Worm (Caenorhabditis elegans) whole organism, L4 larva: ENCODE data around the gene B0507.7.

Experiments used
- D1046.2 ChIP-seq: fragments of 200-800 bp; sonication (Bioruptor generic); IDR thresholded peaks from 2 replicates; pipeline ENCODE4 v1.3.6; 2022; ENCODE audit warnings: missing genetic modification characterization, missing compliant biosample characterization
- F10B5.3 ChIP-seq: sonication (generic microtip); optimal IDR thresholded peaks from 2 replicates; lab custom pipeline; 2016; ENCODE audit warnings: mild to moderate bottlenecking, missing genetic modification characterization, missing compliant biosample characterization
- F37D6.2 ChIP-seq: sonication (generic microtip); optimal IDR thresholded peaks from 2 replicates; lab custom pipeline; 2016; ENCODE audit warnings: mild to moderate bottlenecking, missing genetic modification characterization, missing compliant biosample characterization
- T20F7.1 ChIP-seq: fragments of 200-800 bp; sonication (Bioruptor generic); optimal IDR thresholded peaks from 2 replicates; lab custom pipeline; 2018; ENCODE audit warnings: mild to moderate bottlenecking, missing genetic modification characterization, missing compliant biosample characterization
- Y48G9A.11 ChIP-seq: fragments of 200-800 bp; sonication (Bioruptor generic); IDR thresholded peaks from 2 replicates; pipeline ENCODE4 v1.3.6; 2022; ENCODE audit warnings: missing genetic modification reagents, missing genetic modification characterization, missing compliant biosample characterization
- aly-2 ChIP-seq: sonication (generic microtip); optimal IDR thresholded peaks from 2 replicates; lab custom pipeline; 2018; ENCODE audit warnings: missing biosample characterization, missing genetic modification characterization
- ama-1 ChIP-seq: fragments of 150-350 bp; optimal IDR thresholded peaks from 2 replicates; lab custom pipeline; 2014; ENCODE audit warnings: inconsistent platforms, mixed read lengths
- arid-1 ChIP-seq: fragments of 200-800 bp; sonication (Bioruptor generic); conservative IDR thresholded peaks from 2 replicates; pipeline ENCODE4 v1.3.6; 2022; ENCODE audit warnings: missing genetic modification reagents, missing genetic modification characterization, missing compliant biosample characterization
- ceh-20 ChIP-seq: fragments of 200-800 bp; sonication (Bioruptor generic); IDR thresholded peaks from 2 replicates; pipeline ENCODE4 v1.3.6; 2022; ENCODE audit warnings: missing genetic modification reagents, missing genetic modification characterization, missing compliant biosample characterization
- ceh-28 ChIP-seq: fragments of 150-350 bp; optimal IDR thresholded peaks from 2 replicates; lab custom pipeline; 2014; ENCODE audit warnings: missing biosample characterization, missing genetic modification reagents, missing genetic modification characterization
- ceh-62 ChIP-seq: sonication (generic microtip); optimal IDR thresholded peaks from 2 replicates; lab custom pipeline; 2017; ENCODE audit warnings: missing biosample characterization, missing genetic modification characterization
- ceh-82 ChIP-seq: sonication (generic microtip); optimal IDR thresholded peaks from 2 replicates; lab custom pipeline; 2017; ENCODE audit warnings: missing biosample characterization, missing genetic modification characterization
- ces-1 ChIP-seq: fragments of 150-350 bp; sonication (generic microtip); optimal IDR thresholded peaks from 4 replicates; lab custom pipeline; 2014; ENCODE audit warnings: missing biosample characterization, missing genetic modification reagents, missing genetic modification characterization
- ctbp-1 ChIP-seq: fragments of 200-800 bp; sonication (Bioruptor generic); IDR thresholded peaks from 2 replicates; pipeline ENCODE4 v1.3.6; 2022; ENCODE audit warnings: missing genetic modification reagents, missing genetic modification characterization, missing compliant biosample characterization
- daf-19 ChIP-seq: fragments of 200-800 bp; sonication (Bioruptor generic); conservative IDR thresholded peaks from 2 replicates; pipeline ENCODE4 v1.3.6; 2022; ENCODE audit warnings: missing genetic modification characterization, missing compliant biosample characterization
- daf-8 ChIP-seq: fragments of 200-800 bp; sonication (Bioruptor generic); IDR thresholded peaks from 2 replicates; pipeline ENCODE4 v1.3.6; 2022; ENCODE audit warnings: missing genetic modification characterization, missing compliant biosample characterization
- dmd-6 ChIP-seq: fragments of 200-800 bp; sonication (Bioruptor generic); IDR thresholded peaks from 2 replicates; pipeline ENCODE4 v1.3.6; 2022; ENCODE audit warnings: missing genetic modification reagents, missing genetic modification characterization, missing compliant biosample characterization
- dmd-8 ChIP-seq: fragments of 200-800 bp; sonication (Bioruptor generic); IDR thresholded peaks from 2 replicates; pipeline ENCODE4 v1.3.6; 2022; ENCODE audit warnings: missing genetic modification characterization, missing compliant biosample characterization
- dmd-9 ChIP-seq: fragments of 200-800 bp; sonication (Bioruptor generic); IDR thresholded peaks from 2 replicates; pipeline ENCODE4 v1.3.6; 2022; ENCODE audit warnings: missing genetic modification reagents, missing genetic modification characterization, missing compliant biosample characterization
- dpl-1 ChIP-seq: fragments of 150-350 bp; optimal IDR thresholded peaks from 2 replicates; lab custom pipeline; 2014; ENCODE audit warnings: missing biosample characterization, missing genetic modification reagents, missing genetic modification characterization
- duxl-1 ChIP-seq: sonication (generic microtip); optimal IDR thresholded peaks from 2 replicates; lab custom pipeline; 2016; ENCODE audit warnings: mild to moderate bottlenecking, missing genetic modification characterization, moderate library complexity, missing compliant biosample characterization; ENCODE audit not compliant: poor library complexity
- fos-1 ChIP-seq: fragments of 150-350 bp; optimal IDR thresholded peaks from 2 replicates; lab custom pipeline; 2014; ENCODE audit warnings: missing biosample characterization, missing genetic modification characterization
- hif-1 ChIP-seq, 2 experiments: sonication (generic microtip); optimal IDR thresholded peaks; 2 replicates each; lab custom pipeline; 2016 to 2017; ENCODE audit warnings: missing compliant biosample characterization in 2 of 2, missing genetic modification characterization in 2 of 2, missing genetic modification reagents in 2 of 2, missing genotype in 2 of 2, mild to moderate bottlenecking in 1 of 2
- lim-7 ChIP-seq: fragments of 200-800 bp; sonication (Bioruptor generic); IDR thresholded peaks from 2 replicates; pipeline ENCODE4 v1.3.6; 2022; ENCODE audit warnings: missing genetic modification characterization, missing compliant biosample characterization
- lin-1 ChIP-seq: fragments of 200-800 bp; sonication (Bioruptor generic); IDR thresholded peaks from 2 replicates; pipeline ENCODE4 v1.3.6; 2022; ENCODE audit warnings: missing genetic modification reagents, missing genetic modification characterization, missing compliant biosample characterization
- lin-15B ChIP-seq: fragments of 150-350 bp; sonication (generic microtip); optimal IDR thresholded peaks from 3 replicates; lab custom pipeline; 2014; ENCODE audit warnings: missing biosample characterization, missing genetic modification characterization
- lin-38 ChIP-seq: fragments of 200-800 bp; sonication (Bioruptor generic); IDR thresholded peaks from 2 replicates; pipeline ENCODE4 v1.3.6; 2022; ENCODE audit warnings: missing genetic modification reagents, missing genetic modification characterization, missing compliant biosample characterization
- lir-3 ChIP-seq: sonication (generic microtip); optimal IDR thresholded peaks from 2 replicates; lab custom pipeline; 2016; ENCODE audit warnings: mild to moderate bottlenecking, missing genetic modification characterization, missing compliant biosample characterization
- lsy-2 ChIP-seq, 2 experiments: fragments of 150-350 bp in 1 of 2; sonication (generic microtip) in 1 of 2; optimal IDR thresholded peaks; 2 replicates each; lab custom pipeline; 2014 to 2017; ENCODE audit warnings: missing biosample characterization in 2 of 2, missing genetic modification characterization in 2 of 2
- mdl-1 ChIP-seq, 2 experiments: fragments of 150-350 bp in 1 of 2; sonication (generic microtip) in 1 of 2; optimal IDR thresholded peaks; 2 replicates each; lab custom pipeline; 2014 to 2017; ENCODE audit warnings: missing biosample characterization in 2 of 2, missing genetic modification characterization in 2 of 2
- mep-1 ChIP-seq: fragments of 150-350 bp; sonication (generic microtip); optimal IDR thresholded peaks from 3 replicates; lab custom pipeline; 2014; ENCODE audit warnings: missing biosample characterization, missing genetic modification characterization
- nhr-102 ChIP-seq: sonication (generic microtip); optimal IDR thresholded peaks from 2 replicates; lab custom pipeline; 2016; ENCODE audit warnings: mild to moderate bottlenecking, missing genetic modification characterization, moderate library complexity, missing compliant biosample characterization
- nhr-111 ChIP-seq: fragments of 200-800 bp; sonication (Bioruptor generic); optimal IDR thresholded peaks from 2 replicates; lab custom pipeline; 2018; ENCODE audit warnings: mild to moderate bottlenecking, missing genetic modification characterization, missing compliant biosample characterization
- nhr-42 ChIP-seq: fragments of 200-800 bp; sonication (Bioruptor generic); IDR thresholded peaks from 2 replicates; pipeline ENCODE4 v1.3.6; 2022; ENCODE audit warnings: missing genetic modification characterization, missing compliant biosample characterization
- nhr-48 ChIP-seq: sonication (generic microtip); optimal IDR thresholded peaks from 2 replicates; lab custom pipeline; 2016; ENCODE audit warnings: mild to moderate bottlenecking, missing genetic modification characterization, missing compliant biosample characterization
- nhr-6 ChIP-seq: fragments of 150-350 bp; optimal IDR thresholded peaks from 2 replicates; lab custom pipeline; 2014; ENCODE audit warnings: missing biosample characterization, missing genetic modification characterization
- pha-4 ChIP-seq, 2 experiments: fragments of 150-350 bp in 1 of 2; fragments of 200-800 bp in 1 of 2; sonication (Bioruptor generic) in 1 of 2; IDR thresholded peaks in 1 of 2; optimal IDR thresholded peaks in 1 of 2; 2 replicates each; pipeline versions ENCODE4 v1.3.6 to Lab custom; 2014 to 2022; ENCODE audit warnings: missing genetic modification characterization in 2 of 2, missing genetic modification reagents in 2 of 2, missing biosample characterization in 1 of 2, missing compliant biosample characterization in 1 of 2
- php-3 ChIP-seq: fragments of 200-800 bp; sonication (Bioruptor generic); IDR thresholded peaks from 2 replicates; pipeline ENCODE4 v1.3.6; 2022; ENCODE audit warnings: missing genetic modification reagents, missing genetic modification characterization, missing compliant biosample characterization
- pqm-1 ChIP-seq: sonication (generic microtip); optimal IDR thresholded peaks from 2 replicates; lab custom pipeline; 2017; ENCODE audit warnings: missing biosample characterization, missing genetic modification characterization
- rbr-2 ChIP-seq: sonication (generic microtip); optimal IDR thresholded peaks from 2 replicates; lab custom pipeline; 2016; ENCODE audit warnings: missing genotype, missing genetic modification characterization, missing compliant biosample characterization
- saeg-2 ChIP-seq: fragments of 200-800 bp; sonication (Bioruptor generic); IDR thresholded peaks from 2 replicates; pipeline ENCODE4 v1.3.6; 2022; ENCODE audit warnings: missing genetic modification reagents, missing genetic modification characterization, missing compliant biosample characterization
- skn-1 ChIP-seq: fragments of 150-350 bp; optimal IDR thresholded peaks from 2 replicates; lab custom pipeline; 2014; ENCODE audit warnings: missing biosample characterization, missing genetic modification characterization
- snpc-1.2 ChIP-seq: fragments of 200-800 bp; sonication (Bioruptor generic); IDR thresholded peaks from 2 replicates; pipeline ENCODE4 v1.3.6; 2022; ENCODE audit warnings: missing genetic modification reagents, missing genetic modification characterization, missing compliant biosample characterization
- spr-1 ChIP-seq: sonication (generic microtip); optimal IDR thresholded peaks from 2 replicates; lab custom pipeline; 2016; ENCODE audit warnings: mild to moderate bottlenecking, missing genetic modification characterization, missing compliant biosample characterization
- spr-3 ChIP-seq: fragments of 200-800 bp; sonication (Bioruptor generic); optimal IDR thresholded peaks from 2 replicates; lab custom pipeline; 2018; ENCODE audit warnings: mild to moderate bottlenecking, missing genetic modification characterization, missing compliant biosample characterization
- tag-97 ChIP-seq: fragments of 200-800 bp; sonication (Bioruptor generic); IDR thresholded peaks from 2 replicates; pipeline ENCODE4 v1.3.6; 2022; ENCODE audit warnings: missing genetic modification characterization, missing compliant biosample characterization
- tra-1 ChIP-seq: fragments of 200-800 bp; sonication (Bioruptor generic); IDR thresholded peaks from 2 replicates; pipeline ENCODE4 v1.3.6; 2022; ENCODE audit warnings: missing genetic modification reagents, missing genetic modification characterization, missing compliant biosample characterization
- unc-62 ChIP-seq, 3 experiments: fragments of 150-350 bp in 1 of 3; sonication (generic microtip); optimal IDR thresholded peaks in 2 of 3; peaks in 1 of 3; 1 replicate in 1 of 3; 2 replicates in 2 of 3; lab custom pipeline; 2014 to 2017; ENCODE audit warnings: missing biosample characterization in 3 of 3, missing genetic modification characterization in 3 of 3, missing genetic modification reagents in 3 of 3, missing genotype in 1 of 3
- vab-7 ChIP-seq: fragments of 200-800 bp; sonication (Bioruptor generic); IDR thresholded peaks from 2 replicates; pipeline ENCODE4 v1.3.6; 2022; ENCODE audit warnings: missing genetic modification reagents, missing genetic modification characterization, missing compliant biosample characterization
- zip-2 ChIP-seq: fragments of 150-350 bp; optimal IDR thresholded peaks from 2 replicates; lab custom pipeline; 2014; ENCODE audit warnings: missing biosample characterization, missing genetic modification characterization
- ztf-11 ChIP-seq: fragments of 150-350 bp; optimal IDR thresholded peaks from 2 replicates; lab custom pipeline; 2014; ENCODE audit warnings: missing biosample characterization, missing genetic modification characterization

B0507.7 gene

DNA sequence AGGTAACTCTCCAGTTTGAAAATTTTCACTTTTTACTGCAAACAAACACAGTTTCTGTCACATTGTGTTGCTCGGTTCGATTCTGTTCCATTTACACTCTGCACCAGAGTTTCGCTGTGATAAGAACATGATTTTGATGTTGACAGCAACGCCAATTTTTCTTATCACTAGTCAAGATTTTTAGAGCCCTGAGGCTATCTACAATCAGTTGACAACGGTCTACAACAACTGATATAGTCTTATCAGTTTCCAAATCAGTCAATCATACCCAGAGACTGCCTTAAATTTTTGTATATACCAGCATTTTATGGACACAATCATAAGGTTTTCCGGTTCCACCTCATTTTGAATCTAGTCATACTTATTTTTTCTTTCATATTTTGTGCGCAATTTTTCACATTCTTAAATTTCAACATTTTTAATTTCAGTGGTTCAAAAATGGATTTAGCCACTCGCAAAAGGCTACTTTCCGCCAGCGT, 10.0 kb upstream of the B0507.7 start, which contains the start of gene B0507.3 (continued):
- no peak for TF ChIP-seq hif-1 (tag; optimal IDR thresholded peaks at IDR 0.05; lab: Kevin White, UChicago)
- no peak for TF ChIP-seq nhr-111
- peak; percentile 96 for TF ChIP-seq lin-1 (GFP tag; lab: Robert Waterston, UW)
- no peak for TF ChIP-seq duxl-1 (tag; lab: Kevin White, UChicago)
- TF ChIP-seq vab-7: no peak
- TF ChIP-seq daf-8 (GFP tag; lab: Robert Waterston, UW): no peak
- no peak for TF ChIP-seq dmd-9
- peak; percentile 99 for TF ChIP-seq dmd-6 (GFP tag; lab: Robert Waterston, UW)
- 0 out of 2 replicates have a peak, but pooled peaks have one; percentile 49 for TF ChIP-seq nhr-42
- no peak for TF ChIP-seq lim-7
- TF ChIP-seq nhr-6: peak; percentile 65
- no peak for TF ChIP-seq spr-1 (tag; lab: Kevin White, UChicago)
- TF ChIP-seq dmd-8 (GFP tag; lab: Robert Waterston, UW): no peak
- TF ChIP-seq ceh-20: no peak; the same call in 1 of the 2 replicates
- TF ChIP-seq F10B5.3 (tag; lab: Kevin White, UChicago): no peak
- TF ChIP-seq aly-2 (tag; lab: Kevin White, UChicago): no peak
- no peak for TF ChIP-seq arid-1
- TF ChIP-seq unc-62 (GFP tag; optimal IDR thresholded peaks at IDR 0.05 in 1 of 2; lab: Kevin White, UChicago): peak; percentile 13 to 25
- no peak for TF ChIP-seq unc-62 (tag; optimal IDR thresholded peaks at IDR 0.05; lab: Kevin White, UChicago)
- TF ChIP-seq nhr-102: peak; percentile 85
- peak; percentile 59; the same call in 1 of the 2 replicates for TF ChIP-seq pha-4 (GFP tag; IDR thresholded peaks at IDR 0.05; lab: Robert Waterston, UW)
- no peak for TF ChIP-seq pha-4 (tag; optimal IDR thresholded peaks at IDR 0.05; lab: Kevin White, UChicago)
- no peak for TF ChIP-seq lir-3 (tag; lab: Kevin White, UChicago)
- TF ChIP-seq ceh-28 (tag; lab: Kevin White, UChicago): no peak
- TF ChIP-seq ces-1 (GFP tag; lab: Kevin White, UChicago): no peak
- TF ChIP-seq mdl-1 (tag; optimal IDR thresholded peaks at IDR 0.05; lab: Kevin White, UChicago): peak in 1 of 2 experiments; percentile 3
- no peak for TF ChIP-seq lin-15B (tag; lab: Kevin White, UChicago)
- no peak for TF ChIP-seq mep-1 (tag; lab: Kevin White, UChicago)
- peak; percentile 97 for TF ChIP-seq php-3 (GFP tag; lab: Robert Waterston, UW)
- TF ChIP-seq dpl-1 (GFP tag; lab: Kevin White, UChicago): no peak
- TF ChIP-seq Y48G9A.11 (GFP tag; lab: Robert Waterston, UW): no peak
- TF ChIP-seq lsy-2 (tag; optimal IDR thresholded peaks at IDR 0.05; lab: Kevin White, UChicago): no peak
- TF ChIP-seq snpc-1.2 (GFP tag; lab: Robert Waterston, UW): no peak
- TF ChIP-seq ceh-62: no peak
- TF ChIP-seq saeg-2 (GFP tag; lab: Robert Waterston, UW): no peak
- TF ChIP-seq ama-1 (lab: Kevin White, UChicago): no peak
- no peak for TF ChIP-seq daf-19 (GFP tag; lab: Robert Waterston, UW)
- TF ChIP-seq spr-3: no peak
- no peak for TF ChIP-seq tag-97 (GFP tag; lab: Robert Waterston, UW)
- TF ChIP-seq ctbp-1: no peak
- TF ChIP-seq ceh-82: no peak
- TF ChIP-seq F37D6.2 (tag; lab: Kevin White, UChicago): no peak
- no peak for TF ChIP-seq ztf-11 (tag; lab: Kevin White, UChicago)
- TF ChIP-seq pqm-1 (tag; lab: Kevin White, UChicago): peak; percentile 100
- TF ChIP-seq D1046.2 (GFP tag; lab: Robert Waterston, UW): no peak
- no peak for TF ChIP-seq skn-1 (tag; lab: Kevin White, UChicago)
- TF ChIP-seq rbr-2 (tag; lab: Kevin White, UChicago): no peak
- no peak for TF ChIP-seq zip-2 (tag; lab: Kevin White, UChicago)
- peak; percentile 55 for TF ChIP-seq nhr-48
- TF ChIP-seq fos-1: no peak
- TF ChIP-seq T20F7.1: peak; percentile 29
- TF ChIP-seq tra-1: peak; percentile 98
- TF ChIP-seq lin-38 (GFP tag; lab: Robert Waterston, UW): no peak
